Worm (Caenorhabditis elegans) whole organism, L1 larva: Measurements from ENCODE around the gene Y71H2B.8.

ENCODE experiments used
- C04F5.9 ChIP-seq: sonication (generic microtip); optimal IDR thresholded peaks from 2 replicates; lab custom pipeline; 2016; ENCODE audit warnings: missing genetic modification characterization, missing compliant biosample characterization
- C16A3.4 ChIP-seq: fragments of 150-350 bp; optimal IDR thresholded peaks from 2 replicates; lab custom pipeline; 2014; ENCODE audit warnings: missing biosample characterization, missing genetic modification characterization
- C34B4.2 ChIP-seq: sonication (generic microtip); optimal IDR thresholded peaks from 2 replicates; lab custom pipeline; 2017; ENCODE audit warnings: mild to moderate bottlenecking, missing genetic modification characterization, missing compliant biosample characterization
- Y116A8C.19 ChIP-seq: sonication (generic microtip); optimal IDR thresholded peaks from 2 replicates; lab custom pipeline; 2016; ENCODE audit warnings: missing compliant biosample characterization, missing genetic modification characterization, borderline replicate concordance
- ceh-82 ChIP-seq, 3 experiments: fragments of 150-350 bp in 1 of 3; sonication (generic microtip) in 2 of 3; optimal IDR thresholded peaks; 2 replicates each; lab custom pipeline; 2014 to 2017; ENCODE audit warnings: missing biosample characterization in 3 of 3, missing genetic modification characterization in 3 of 3
- ceh-88 ChIP-seq: fragments of 200-800 bp; sonication (Bioruptor generic); IDR thresholded peaks from 2 replicates; pipeline ENCODE4 v1.3.6; 2022; ENCODE audit warnings: missing genetic modification characterization, missing compliant biosample characterization
- ceh-90 ChIP-seq: sonication (generic microtip); optimal IDR thresholded peaks from 2 replicates; lab custom pipeline; 2016; ENCODE audit warnings: missing genetic modification characterization, missing compliant biosample characterization
- ces-1 ChIP-seq: fragments of 150-350 bp; optimal IDR thresholded peaks from 2 replicates; lab custom pipeline; 2014; ENCODE audit warnings: missing biosample characterization, missing genetic modification reagents, missing genetic modification characterization
- dpl-1 ChIP-seq, 3 experiments: fragments of 150-350 bp in 2 of 3; sonication (generic microtip) in 1 of 3; optimal IDR thresholded peaks; 2 replicates each; lab custom pipeline; 2014 to 2017; ENCODE audit warnings: missing biosample characterization in 3 of 3, missing genetic modification characterization in 3 of 3, missing genetic modification reagents in 3 of 3
- efl-1 ChIP-seq, 4 experiments: fragments of 150-350 bp; optimal IDR thresholded peaks in 3 of 4; peaks in 1 of 4; 1 replicate in 1 of 4; 2 replicates in 3 of 4; lab custom pipeline; 2014; ENCODE audit warnings: missing biosample characterization in 2 of 4, missing genetic modification characterization in 2 of 4, missing genetic modification reagents in 2 of 4
- egl-27 ChIP-seq, 2 experiments: fragments of 150-350 bp in 1 of 2; sonication (generic microtip); optimal IDR thresholded peaks; 3 replicates each; lab custom pipeline; 2017 to 2018; ENCODE audit warnings: missing biosample characterization in 2 of 2, missing genetic modification characterization in 2 of 2, missing genetic modification reagents in 2 of 2
- elt-2 ChIP-seq: sonication (generic microtip); optimal IDR thresholded peaks from 2 replicates; lab custom pipeline; 2016; ENCODE audit warnings: missing genetic modification characterization, mild to moderate bottlenecking, inconsistent platforms, missing compliant biosample characterization, missing genetic modification reagents
- elt-3 ChIP-seq, 6 experiments: fragments of 150-350 bp in 1 of 6; sonication (generic microtip); optimal IDR thresholded peaks; 2 replicates each; lab custom pipeline; 2017 to 2018; ENCODE audit warnings: missing biosample characterization in 6 of 6, missing genetic modification characterization in 6 of 6, inconsistent platforms in 1 of 6
- ets-5 ChIP-seq: fragments of 200-800 bp; sonication (Bioruptor generic); IDR thresholded peaks from 2 replicates; pipeline ENCODE4 v1.3.6; 2022; ENCODE audit warnings: missing genetic modification characterization, missing compliant biosample characterization
- fkh-10 ChIP-seq: sonication (generic microtip); optimal IDR thresholded peaks from 2 replicates; lab custom pipeline; 2017; ENCODE audit warnings: missing biosample characterization, missing genetic modification reagents, missing genetic modification characterization
- fkh-4 ChIP-seq: sonication (generic microtip); optimal IDR thresholded peaks from 2 replicates; lab custom pipeline; 2016; ENCODE audit warnings: missing compliant biosample characterization, missing genetic modification characterization, borderline replicate concordance
- fos-1 ChIP-seq: fragments of 150-350 bp; optimal IDR thresholded peaks from 2 replicates; lab custom pipeline; 2014; ENCODE audit warnings: missing biosample characterization, missing genetic modification characterization
- grh-1 ChIP-seq: fragments of 200-800 bp; sonication (Bioruptor generic); IDR thresholded peaks from 2 replicates; pipeline ENCODE4 v1.3.6; 2022; ENCODE audit warnings: missing genetic modification reagents, missing genetic modification characterization, missing compliant biosample characterization
- hlh-17 ChIP-seq: fragments of 200-800 bp; sonication (Bioruptor generic); optimal IDR thresholded peaks from 2 replicates; lab custom pipeline; 2018; ENCODE audit warnings: missing genetic modification characterization, mild to moderate bottlenecking, missing compliant biosample characterization, moderate library complexity, borderline replicate concordance
- lin-35 ChIP-seq, 2 experiments: fragments of 150-350 bp; optimal IDR thresholded peaks; 2 replicates each; lab custom pipeline; 2014; ENCODE audit warnings: missing biosample characterization in 2 of 2, missing genetic modification characterization in 2 of 2, missing genetic modification reagents in 2 of 2
- lir-3 ChIP-seq: sonication (generic microtip); optimal IDR thresholded peaks from 2 replicates; lab custom pipeline; 2016; ENCODE audit warnings: mild to moderate bottlenecking, missing genetic modification characterization, moderate library complexity, missing compliant biosample characterization; ENCODE audit not compliant: poor library complexity
- lsy-2 ChIP-seq, 2 experiments: fragments of 150-350 bp; optimal IDR thresholded peaks; 2 replicates each; lab custom pipeline; 2014; ENCODE audit warnings: missing biosample characterization in 2 of 2, missing genetic modification characterization in 2 of 2
- mdl-1 ChIP-seq, 2 experiments: fragments of 150-350 bp; optimal IDR thresholded peaks; 2 replicates each; lab custom pipeline; 2014 to 2017; ENCODE audit warnings: missing biosample characterization in 2 of 2, missing genetic modification characterization in 2 of 2, inconsistent platforms in 1 of 2
- mep-1 ChIP-seq: fragments of 150-350 bp; optimal IDR thresholded peaks from 2 replicates; lab custom pipeline; 2014; ENCODE audit warnings: missing biosample characterization, missing genetic modification characterization
- nhr-19 ChIP-seq: fragments of 200-800 bp; sonication (Bioruptor generic); conservative IDR thresholded peaks from 2 replicates; pipeline ENCODE4 v1.3.6; 2022; ENCODE audit warnings: missing genetic modification characterization, missing compliant biosample characterization
- nhr-84 ChIP-seq: sonication (generic microtip); optimal IDR thresholded peaks from 2 replicates; lab custom pipeline; 2017; ENCODE audit warnings: missing biosample characterization, missing genetic modification characterization
- nhr-90 ChIP-seq: sonication (generic microtip); optimal IDR thresholded peaks from 2 replicates; lab custom pipeline; 2016; ENCODE audit warnings: mild to moderate bottlenecking, missing genetic modification characterization, missing compliant biosample characterization; ENCODE audit not compliant: poor library complexity
- pag-3 ChIP-seq: sonication (generic microtip); optimal IDR thresholded peaks from 2 replicates; lab custom pipeline; 2017; ENCODE audit warnings: missing genetic modification characterization, mild to moderate bottlenecking, missing compliant biosample characterization, antibody characterized with exemption, borderline replicate concordance; ENCODE audit not compliant: insufficient read depth
- pax-3 ChIP-seq: fragments of 200-800 bp; sonication (Bioruptor generic); optimal IDR thresholded peaks from 2 replicates; lab custom pipeline; 2018; ENCODE audit warnings: mild to moderate bottlenecking, missing genetic modification characterization, moderate library complexity, missing compliant biosample characterization
- pqm-1 ChIP-seq: sonication (generic microtip); optimal IDR thresholded peaks from 3 replicates; lab custom pipeline; 2017; ENCODE audit warnings: missing biosample characterization, missing genetic modification characterization
- rnt-1 ChIP-seq: sonication (generic microtip); optimal IDR thresholded peaks from 2 replicates; lab custom pipeline; 2016; ENCODE audit warnings: mild to moderate bottlenecking, missing genetic modification characterization, moderate library complexity, missing compliant biosample characterization
- skn-1 ChIP-seq: fragments of 150-350 bp; optimal IDR thresholded peaks from 2 replicates; lab custom pipeline; 2014; ENCODE audit warnings: missing biosample characterization, missing genetic modification characterization
- snu-23 ChIP-seq: sonication (generic microtip); optimal IDR thresholded peaks from 2 replicates; lab custom pipeline; 2016; ENCODE audit warnings: missing genetic modification characterization, missing compliant biosample characterization
- sox-4 ChIP-seq: sonication (generic microtip); optimal IDR thresholded peaks from 2 replicates; lab custom pipeline; 2016; ENCODE audit warnings: missing genetic modification characterization, missing compliant biosample characterization
- tlp-1 ChIP-seq: fragments of 150-350 bp; optimal IDR thresholded peaks from 2 replicates; lab custom pipeline; 2014; ENCODE audit warnings: missing biosample characterization, missing genetic modification characterization
- unc-130 ChIP-seq: fragments of 150-350 bp; optimal IDR thresholded peaks from 2 replicates; lab custom pipeline; 2017; ENCODE audit warnings: missing biosample characterization, missing genetic modification characterization, inconsistent platforms
- unc-86 ChIP-seq: sonication (generic microtip); optimal IDR thresholded peaks from 2 replicates; lab custom pipeline; 2016; ENCODE audit warnings: missing genetic modification characterization, missing compliant biosample characterization
- xbp-1 ChIP-seq: sonication (generic microtip); optimal IDR thresholded peaks from 2 replicates; lab custom pipeline; 2016; ENCODE audit warnings: missing genetic modification characterization, missing compliant biosample characterization
- ztf-4 ChIP-seq: fragments of 150-350 bp; optimal IDR thresholded peaks from 2 replicates; lab custom pipeline; 2014; ENCODE audit warnings: missing biosample characterization, missing genetic modification characterization

The Y71H2B.8 gene

DNA sequence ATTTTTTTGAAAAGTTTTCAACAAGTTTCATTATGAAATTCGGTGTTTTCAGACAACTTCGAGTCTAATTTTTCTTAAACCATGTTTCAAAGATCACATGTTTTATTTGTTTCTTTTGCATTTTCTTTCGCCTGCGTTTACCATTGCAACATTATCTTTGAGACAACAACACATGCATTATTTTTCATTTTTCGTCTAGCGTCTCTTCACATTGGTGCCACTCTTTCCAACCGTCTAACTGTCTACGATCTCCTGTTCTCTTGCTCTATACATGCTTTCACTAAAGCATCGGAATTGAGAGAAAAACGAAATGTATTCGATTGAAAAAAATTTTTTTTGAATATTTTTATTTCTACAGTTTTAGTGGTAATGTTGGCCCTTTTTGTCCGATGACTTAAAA, 530 bp upstream of the Y71H2B.8 start (continued):
- TF ChIP-seq nhr-19 (GFP tag; lab: Robert Waterston, UW), result no peak; the same call in 1 of the 2 replicates
- no peak for TF ChIP-seq nhr-90
- TF ChIP-seq elt-3 (tag; optimal IDR thresholded peaks at IDR 0.05; lab: Kevin White, UChicago), result peak in 1 of 6 experiments; percentile 28
- TF ChIP-seq tlp-1 (tag; lab: Kevin White, UChicago), result no peak
- TF ChIP-seq unc-130 (tag; lab: Kevin White, UChicago), result no peak
- peak; percentile 76 to 77 for TF ChIP-seq lsy-2 (tag; optimal IDR thresholded peaks at IDR 0.05; lab: Kevin White, UChicago)
- peak in 1 of 2 experiments; percentile 71 for TF ChIP-seq mdl-1 (tag; optimal IDR thresholded peaks at IDR 0.05; lab: Kevin White, UChicago)
- no peak for TF ChIP-seq lir-3 (tag; lab: Kevin White, UChicago)
- TF ChIP-seq hlh-17 (GFP tag; lab: Kevin White, UChicago), result no peak
- TF ChIP-seq snu-23, result peak; percentile 76
- no peak for TF ChIP-seq sox-4 (tag; lab: Kevin White, UChicago)
- TF ChIP-seq ztf-4, result no peak
- TF ChIP-seq ces-1, result no peak
- TF ChIP-seq C34B4.2 (tag; lab: Kevin White, UChicago), result no peak
- no peak for TF ChIP-seq Y116A8C.19 (tag; lab: Kevin White, UChicago)
- no peak for TF ChIP-seq pax-3 (tag; lab: Kevin White, UChicago)
- peak; percentile 13 for TF ChIP-seq fos-1 (tag; lab: Kevin White, UChicago)
- peak in 2 of 3 experiments; percentile 48 to 54 for TF ChIP-seq ceh-82 (tag; optimal IDR thresholded peaks at IDR 0.05; lab: Kevin White, UChicago)
- TF ChIP-seq mep-1, result peak; percentile 52
- TF ChIP-seq unc-86, result peak; percentile 21
- TF ChIP-seq dpl-1 (GFP tag; optimal IDR thresholded peaks at IDR 0.05; lab: Kevin White, UChicago), result peak in 2 of 3 experiments; percentile 51 to 53
- peak; percentile 14 for TF ChIP-seq C16A3.4 (tag; lab: Kevin White, UChicago)
- TF ChIP-seq skn-1, result peak; percentile 4
- peak; percentile 63 for TF ChIP-seq rnt-1 (tag; lab: Kevin White, UChicago)
- TF ChIP-seq C04F5.9 (tag; lab: Kevin White, UChicago), result no peak
- TF ChIP-seq nhr-84 (tag; lab: Kevin White, UChicago), result no peak
- TF ChIP-seq grh-1 (GFP tag; lab: Robert Waterston, UW), result no peak
- TF ChIP-seq egl-27 (tag; optimal IDR thresholded peaks at IDR 0.05; lab: Kevin White, UChicago), result no peak
- no peak for TF ChIP-seq ets-5 (GFP tag; lab: Robert Waterston, UW)
- TF ChIP-seq pag-3 (tag; lab: Kevin White, UChicago), result no peak
- TF ChIP-seq fkh-10, result no peak
- TF ChIP-seq pqm-1, result no peak
- TF ChIP-seq xbp-1 (tag; lab: Kevin White, UChicago), result peak; percentile 29
- no peak for TF ChIP-seq ceh-90
- TF ChIP-seq ceh-88 (GFP tag; lab: Robert Waterston, UW), result no peak

DNA sequence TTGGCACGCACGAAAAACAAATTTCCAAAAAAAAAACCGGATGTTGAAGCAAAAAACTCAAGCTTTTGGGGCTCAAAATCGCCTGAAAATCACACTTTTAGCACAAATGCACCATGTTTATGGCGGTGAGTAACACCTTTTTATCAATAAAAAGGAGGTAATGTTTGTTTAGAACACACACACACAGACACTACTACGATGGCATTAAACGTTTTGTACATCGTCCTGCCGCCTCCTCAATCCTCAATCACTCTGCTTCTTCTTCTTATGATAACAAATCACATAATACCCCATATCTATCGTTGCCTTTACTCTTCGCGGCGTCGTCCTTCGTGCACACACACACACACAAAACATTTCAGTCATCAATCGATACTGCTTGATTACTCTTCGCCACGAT, 7.1 kb downstream of the Y71H2B.8 start, which contains the start of gene gpa-17:
Gene gpa-17 (plus strand): TSS at position 363 of the 400 bp plus-strand sequence.
- TF ChIP-seq lin-35 (GFP tag; optimal IDR thresholded peaks at IDR 0.05; lab: Kevin White, UChicago) (peak in 1 of 2 experiments; percentile 24), ets-5 (GFP tag; lab: Robert Waterston, UW) (no peak), efl-1 (optimal IDR thresholded peaks at IDR 0.05; lab: Kevin White, UChicago) (no peak), efl-1 (GFP tag; optimal IDR thresholded peaks at IDR 0.05 in 1 of 2; lab: Kevin White, UChicago) (peak in 1 of 2 experiments; percentile 63), elt-2 (tag; lab: Kevin White, UChicago) (peak; percentile 18), fkh-4 (no peak), nhr-84 (tag; lab: Kevin White, UChicago) (no peak), pqm-1 (peak; percentile 3)
